Fruit fly (Drosophila melanogaster) whole organism, embryonic: Measurements from ENCODE around the gene lwr.

Experiments
- Atf-2 ChIP-seq: fragments of 200-800 bp; sonication (Bioruptor generic); optimal IDR thresholded peaks from 2 replicates; lab custom pipeline; 2016; ENCODE audit warnings: missing biosample characterization, missing genetic modification characterization
- Atf3 ChIP-seq: fragments of 200-800 bp; sonication (Bioruptor generic); optimal IDR thresholded peaks from 3 replicates; lab custom pipeline; 2016; ENCODE audit warnings: missing biosample characterization, missing genetic modification characterization
- CG12942 ChIP-seq: fragments of 200-800 bp; sonication (Bioruptor generic); optimal IDR thresholded peaks from 3 replicates; lab custom pipeline; 2016; ENCODE audit warnings: missing biosample characterization, missing genetic modification characterization
- CG13424 ChIP-seq: fragments of 200-800 bp; sonication (Bioruptor generic); optimal IDR thresholded peaks from 2 replicates; lab custom pipeline; 2019; ENCODE audit warnings: missing biosample characterization, mild to moderate bottlenecking, missing genetic modification characterization, moderate library complexity
- CG15011 ChIP-seq: fragments of 200-800 bp; sonication (Bioruptor generic); optimal IDR thresholded peaks from 3 replicates; lab custom pipeline; 2018; ENCODE audit warnings: missing biosample characterization, mild to moderate bottlenecking, missing genetic modification characterization
- CG16813 ChIP-seq: fragments of 200-800 bp; sonication (Bioruptor generic); IDR thresholded peaks from 3 replicates; pipeline ENCODE4 v1.3.6; 2022; ENCODE audit warnings: missing biosample characterization, missing genetic modification characterization; ENCODE audit not compliant: partially characterized antibody
- CG16815 ChIP-seq: fragments of 200-800 bp; sonication (Bioruptor generic); optimal IDR thresholded peaks from 3 replicates; lab custom pipeline; 2017; ENCODE audit warnings: missing biosample characterization, mild to moderate bottlenecking, missing genetic modification characterization
- CG17359 ChIP-seq: fragments of 200-800 bp; sonication (Bioruptor generic); optimal IDR thresholded peaks from 3 replicates; lab custom pipeline; 2018; ENCODE audit warnings: missing biosample characterization, mild to moderate bottlenecking, missing genetic modification characterization, moderate library complexity
- CG1792 ChIP-seq: fragments of 200-800 bp; sonication (Bioruptor generic); optimal IDR thresholded peaks from 2 replicates; lab custom pipeline; 2016; ENCODE audit warnings: missing biosample characterization, missing genetic modification characterization
- CG2202 ChIP-seq: fragments of 200-800 bp; sonication (Bioruptor generic); optimal IDR thresholded peaks from 2 replicates; lab custom pipeline; 2018; ENCODE audit warnings: missing biosample characterization, mild to moderate bottlenecking, missing genetic modification characterization
- CG2678 ChIP-seq: fragments of 200-800 bp; sonication (Bioruptor generic); optimal IDR thresholded peaks from 3 replicates; lab custom pipeline; 2019; ENCODE audit warnings: missing biosample characterization, mild to moderate bottlenecking, missing genetic modification characterization, moderate library complexity
- CG2712 ChIP-seq: fragments of 200-800 bp; optimal IDR thresholded peaks from 3 replicates; lab custom pipeline; 2019; ENCODE audit warnings: missing biosample characterization, mild to moderate bottlenecking, missing genetic modification characterization, moderate library complexity
- CG2875 ChIP-seq: fragments of 200-800 bp; sonication (Bioruptor generic); optimal IDR thresholded peaks from 2 replicates; lab custom pipeline; 2017; ENCODE audit warnings: missing biosample characterization, mild to moderate bottlenecking, missing genetic modification characterization, missing genetic modification reagents
- CG31388 ChIP-seq: fragments of 200-800 bp; sonication (Bioruptor generic); optimal IDR thresholded peaks from 2 replicates; lab custom pipeline; 2016; ENCODE audit warnings: missing biosample characterization, missing genetic modification characterization
- CG31441 ChIP-seq: fragments of 200-800 bp; sonication (Bioruptor generic); IDR thresholded peaks from 2 replicates; pipeline ENCODE4 v1.3.6; 2022; ENCODE audit warnings: missing biosample characterization, missing genetic modification characterization
- CG33213 ChIP-seq: fragments of 200-800 bp; sonication (Bioruptor generic); optimal IDR thresholded peaks from 3 replicates; lab custom pipeline; 2016; ENCODE audit warnings: missing biosample characterization, missing genetic modification characterization
- CG3407 ChIP-seq: fragments of 200-800 bp; sonication (Bioruptor generic); optimal IDR thresholded peaks from 2 replicates; lab custom pipeline; 2018; ENCODE audit warnings: missing biosample characterization, mild to moderate bottlenecking, missing genetic modification characterization
- CG5953 ChIP-seq: fragments of 200-800 bp; sonication (Bioruptor generic); IDR thresholded peaks from 2 replicates; pipeline ENCODE4 v1.3.6; 2022; ENCODE audit warnings: missing biosample characterization, missing genetic modification characterization
- CG7987 ChIP-seq: fragments of 200-800 bp; sonication (Bioruptor generic); optimal IDR thresholded peaks from 2 replicates; lab custom pipeline; 2018; ENCODE audit warnings: missing biosample characterization, mild to moderate bottlenecking, missing genetic modification characterization, moderate library complexity
- CG8924 ChIP-seq: fragments of 200-800 bp; optimal IDR thresholded peaks from 3 replicates; lab custom pipeline; 2019; ENCODE audit warnings: missing biosample characterization, mild to moderate bottlenecking, missing genetic modification characterization, moderate library complexity
- CkIIα-i1 ChIP-seq: fragments of 200-800 bp; sonication (Bioruptor generic); IDR thresholded peaks from 2 replicates; pipeline ENCODE4 v1.3.6; 2022; ENCODE audit warnings: missing biosample characterization, missing genetic modification characterization
- Dbx ChIP-seq: fragments of 200-800 bp; sonication (Bioruptor generic); IDR thresholded peaks from 3 replicates; pipeline ENCODE4 v1.3.6; 2022; ENCODE audit warnings: missing biosample characterization, missing genetic modification characterization
- Dip2 ChIP-seq: fragments of 200-800 bp; sonication (Bioruptor generic); IDR thresholded peaks from 2 replicates; pipeline ENCODE4 v1.3.6; 2022; ENCODE audit warnings: missing biosample characterization, missing genetic modification characterization
- Fer2 ChIP-seq: fragments of 200-800 bp; sonication (Bioruptor generic); optimal IDR thresholded peaks from 2 replicates; lab custom pipeline; 2018; ENCODE audit warnings: missing biosample characterization, mild to moderate bottlenecking, missing genetic modification characterization, moderate library complexity
- HLH3B ChIP-seq: fragments of 200-800 bp; sonication (Bioruptor generic); IDR thresholded peaks from 2 replicates; pipeline ENCODE4 v1.3.6; 2022; ENCODE audit warnings: missing biosample characterization, missing genetic modification characterization
- HLHmδ ChIP-seq: fragments of 200-800 bp; sonication (Bioruptor generic); optimal IDR thresholded peaks from 2 replicates; lab custom pipeline; 2018; ENCODE audit warnings: missing biosample characterization, mild to moderate bottlenecking, missing genetic modification characterization, moderate library complexity
- Rfx ChIP-seq: fragments of 200-800 bp; sonication (Bioruptor generic); IDR thresholded peaks from 2 replicates; pipeline ENCODE4 v1.3.6; 2022; ENCODE audit warnings: missing biosample characterization, missing genetic modification characterization
- Sry-β ChIP-seq: fragments of 200-800 bp; sonication (Bioruptor generic); optimal IDR thresholded peaks from 2 replicates; lab custom pipeline; 2018; ENCODE audit warnings: missing biosample characterization, mild to moderate bottlenecking, missing genetic modification characterization, moderate library complexity
- Tbp ChIP-seq: fragments of >200 bp; optimal IDR thresholded peaks from 2 replicates; lab custom pipeline; 2018; ENCODE audit warnings: missing biosample characterization, missing genetic modification characterization
- aop ChIP-seq: fragments of 200-800 bp; sonication (Bioruptor generic); IDR thresholded peaks from 2 replicates; pipeline ENCODE4 v1.3.6; 2022; ENCODE audit warnings: missing biosample characterization, missing genetic modification characterization
- ara ChIP-seq: fragments of 200-800 bp; sonication (Bioruptor generic); IDR thresholded peaks from 2 replicates; pipeline ENCODE4 v1.3.6; 2022; ENCODE audit warnings: missing biosample characterization, missing genetic modification characterization
- btn ChIP-seq: fragments of 200-800 bp; sonication (Bioruptor generic); optimal IDR thresholded peaks from 2 replicates; lab custom pipeline; 2016; ENCODE audit warnings: missing biosample characterization, missing genetic modification characterization
- cato ChIP-seq: fragments of 200-800 bp; sonication (Bioruptor generic); optimal IDR thresholded peaks from 2 replicates; lab custom pipeline; 2016; ENCODE audit warnings: missing biosample characterization, missing genetic modification characterization, borderline replicate concordance
- chn ChIP-seq: fragments of 200-800 bp; sonication (Bioruptor generic); optimal IDR thresholded peaks from 2 replicates; lab custom pipeline; 2016; ENCODE audit warnings: missing biosample characterization, missing genetic modification characterization
- ci ChIP-seq: fragments of 200-800 bp; sonication (Bioruptor generic); IDR thresholded peaks from 3 replicates; pipeline ENCODE4 v1.3.6; 2022; ENCODE audit warnings: missing biosample characterization, missing genetic modification characterization
- eyg ChIP-seq: fragments of 200-800 bp; sonication (Bioruptor generic); optimal IDR thresholded peaks from 3 replicates; lab custom pipeline; 2016; ENCODE audit warnings: missing biosample characterization, missing genetic modification characterization
- gt ChIP-seq: fragments of 200-800 bp; sonication (Bioruptor generic); IDR thresholded peaks from 2 replicates; pipeline ENCODE4 v1.3.6; 2022; ENCODE audit warnings: missing biosample characterization, missing genetic modification characterization
- kay ChIP-seq: fragments of 200-800 bp; sonication (Bioruptor generic); optimal IDR thresholded peaks from 2 replicates; lab custom pipeline; 2016; ENCODE audit warnings: missing biosample characterization, missing genetic modification characterization
- lilli ChIP-seq: fragments of 200-800 bp; sonication (Bioruptor generic); optimal IDR thresholded peaks from 3 replicates; lab custom pipeline; 2016; ENCODE audit warnings: missing biosample characterization, missing genetic modification characterization
- lola ChIP-seq, 3 experiments: fragments of >200 bp in 2 of 3; fragments of 200-800 bp in 1 of 3; sonication (Bioruptor generic) in 1 of 3; optimal IDR thresholded peaks; 2 replicates each; lab custom pipeline; 2017 to 2019; ENCODE audit warnings: missing biosample characterization in 3 of 3, missing genetic modification characterization in 3 of 3, mild to moderate bottlenecking in 1 of 3, moderate library complexity in 1 of 3
- mam ChIP-seq: fragments of 200-800 bp; sonication (Bioruptor generic); optimal IDR thresholded peaks from 3 replicates; lab custom pipeline; 2016; ENCODE audit warnings: missing biosample characterization, missing genetic modification characterization
- nerfin-1 ChIP-seq: fragments of 200-800 bp; sonication (Bioruptor generic); optimal IDR thresholded peaks from 3 replicates; lab custom pipeline; 2019; ENCODE audit warnings: missing biosample characterization, mild to moderate bottlenecking, missing genetic modification characterization, moderate library complexity
- org-1 ChIP-seq: fragments of 200-800 bp; sonication (Bioruptor generic); optimal IDR thresholded peaks from 2 replicates; lab custom pipeline; 2017; ENCODE audit warnings: missing biosample characterization, missing genetic modification characterization
- peb ChIP-seq: fragments of 200-800 bp; sonication (Bioruptor generic); IDR thresholded peaks from 2 replicates; pipeline ENCODE4 v1.3.6; 2022; ENCODE audit warnings: missing biosample characterization, missing genetic modification characterization
- ranshi ChIP-seq: fragments of 200-800 bp; sonication (Bioruptor generic); IDR thresholded peaks from 2 replicates; pipeline ENCODE4 v1.3.6; 2022; ENCODE audit warnings: missing biosample characterization, missing genetic modification characterization
- row ChIP-seq: fragments of 200-800 bp; sonication (Bioruptor generic); IDR thresholded peaks from 3 replicates; pipeline ENCODE4 v1.3.6; 2022; ENCODE audit warnings: missing biosample characterization, missing genetic modification characterization
- sc ChIP-seq, 3 experiments: fragments of >200 bp in 2 of 3; fragments of 200-800 bp in 1 of 3; sonication (Bioruptor generic) in 1 of 3; optimal IDR thresholded peaks; 2 replicates in 2 of 3; 3 replicates in 1 of 3; lab custom pipeline; 2017; ENCODE audit warnings: mild to moderate bottlenecking in 1 of 3, missing biosample characterization in 1 of 3, missing genetic modification characterization in 1 of 3, missing genetic modification reagents in 1 of 3
- sens ChIP-seq: fragments of 200-800 bp; sonication (Bioruptor generic); peaks from one replicate; lab custom pipeline; 2016; ENCODE audit warnings: missing biosample characterization, missing genetic modification characterization
- tna ChIP-seq: fragments of 200-800 bp; sonication (Bioruptor generic); IDR thresholded peaks from 2 replicates; pipeline ENCODE4 v1.3.6; 2022; ENCODE audit warnings: missing biosample characterization, missing genetic modification characterization; ENCODE audit not compliant: partially characterized antibody
- ttk ChIP-seq: fragments of 200-800 bp; sonication (Bioruptor generic); IDR thresholded peaks from 2 replicates; pipeline ENCODE4 v2.1.2; 2022; ENCODE audit warnings: missing biosample characterization, missing genetic modification characterization

The lwr gene

DNA sequence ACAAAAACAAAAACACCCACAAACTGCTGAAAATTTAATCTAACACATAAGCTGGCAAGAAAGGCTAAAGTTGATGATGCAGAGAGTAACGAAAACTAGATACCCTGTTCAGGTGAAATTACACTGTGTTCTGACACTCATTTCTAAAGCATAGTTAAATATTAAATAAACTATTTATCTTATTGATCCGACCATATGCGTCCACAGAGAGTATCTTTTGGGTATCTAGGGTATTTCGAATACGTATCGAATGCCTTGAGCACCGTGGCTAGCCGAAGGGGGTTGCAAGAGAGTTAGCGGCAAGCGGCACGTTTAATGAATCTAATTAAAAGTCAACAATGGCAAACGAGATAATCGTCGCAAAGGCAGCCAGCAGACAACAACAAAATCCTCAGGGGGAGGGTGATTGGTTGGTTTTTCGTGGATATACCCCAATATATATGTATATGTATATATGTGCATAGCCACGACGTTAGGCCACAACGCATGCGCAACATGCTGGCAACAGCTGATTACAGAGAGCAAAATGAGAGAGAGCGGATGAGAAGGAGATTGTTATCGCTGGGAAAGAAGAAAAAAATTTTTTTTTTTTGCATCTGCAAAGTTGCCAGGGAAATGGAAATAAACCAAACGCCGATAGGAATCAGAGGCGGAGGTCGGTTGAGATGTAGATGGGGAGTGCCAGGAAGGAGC, 20.3 kb downstream of the lwr start (continued):
- TF ChIP-seq ci (GFP tag; lab: Robert Waterston, UW): peak; percentile 90
- TF ChIP-seq peb (GFP tag; lab: Robert Waterston, UW): peak; percentile 65
- no peak for TF ChIP-seq sc (optimal IDR thresholded peaks at IDR 0.05; lab: Kevin White, UChicago)
- peak; percentile 73 for TF ChIP-seq sc (GFP tag; optimal IDR thresholded peaks at IDR 0.05; lab: Kevin White, UChicago)
- peak; percentile 79 for TF ChIP-seq HLH3B (GFP tag; lab: Robert Waterston, UW)
- TF ChIP-seq HLHmδ (GFP tag; lab: Kevin White, UChicago): no peak
- TF ChIP-seq eyg: no peak
- no peak for TF ChIP-seq btn (GFP tag; lab: Kevin White, UChicago)
- peak; percentile 85 for TF ChIP-seq CG17359 (tag; lab: Kevin White, UChicago)
- TF ChIP-seq ttk (GFP tag; lab: Robert Waterston, UW): peak; percentile 87
- TF ChIP-seq tna: no peak
- TF ChIP-seq Dip2 (GFP tag; lab: Robert Waterston, UW): no peak
- no peak for TF ChIP-seq CG33213 (GFP tag; lab: Kevin White, UChicago)
- peak; percentile 49 for TF ChIP-seq CG15011 (GFP tag; lab: Kevin White, UChicago)
- TF ChIP-seq CG2875 (GFP tag; lab: Kevin White, UChicago): peak; percentile 65
- TF ChIP-seq chn (GFP tag; lab: Kevin White, UChicago): peak; percentile 76
- peak; percentile 47 for TF ChIP-seq Rfx (GFP tag; lab: Robert Waterston, UW)
- peak; percentile 62 for TF ChIP-seq lilli (GFP tag; lab: Kevin White, UChicago)
- no peak for TF ChIP-seq Tbp
- no peak for TF ChIP-seq CG16813
- TF ChIP-seq gt (GFP tag; lab: Robert Waterston, UW): peak; percentile 43; the same call in 1 of the 2 replicates
- TF ChIP-seq CG3407 (GFP tag; lab: Kevin White, UChicago): peak; percentile 66
- TF ChIP-seq Atf-2 (GFP tag; lab: Kevin White, UChicago): peak; percentile 34
- peak; percentile 77 for TF ChIP-seq CG5953 (GFP tag; lab: Robert Waterston, UW)
- TF ChIP-seq mam (GFP tag; lab: Kevin White, UChicago): peak; percentile 26
- no peak for TF ChIP-seq Sry-β (GFP tag; lab: Kevin White, UChicago)
- peak; percentile 56 for TF ChIP-seq CG13424 (tag; lab: Kevin White, UChicago)
- no peak for TF ChIP-seq CG1792 (GFP tag; lab: Kevin White, UChicago)
- peak in 1 of 3 experiments; percentile 70 for TF ChIP-seq lola (GFP tag; optimal IDR thresholded peaks at IDR 0.05; lab: Kevin White, UChicago)
- TF ChIP-seq ranshi: peak; percentile 76
- TF ChIP-seq cato (GFP tag; lab: Kevin White, UChicago): peak; percentile 41
- TF ChIP-seq aop (GFP tag; lab: Robert Waterston, UW): no peak
- TF ChIP-seq CG2678 (tag; lab: Kevin White, UChicago): peak; percentile 87
- TF ChIP-seq kay (GFP tag; lab: Kevin White, UChicago): peak; percentile 64
- peak; percentile 96 for TF ChIP-seq sens (GFP tag; lab: Kevin White, UChicago)
- peak; percentile 93 for TF ChIP-seq CG2712 (tag; lab: Kevin White, UChicago)
- no peak for TF ChIP-seq CkIIα-i1 (GFP tag; lab: Robert Waterston, UW)
- no peak for TF ChIP-seq Fer2
- TF ChIP-seq CG31441: peak; percentile 79
- peak; percentile 91 for TF ChIP-seq ara
- TF ChIP-seq org-1: peak; percentile 48
- peak; percentile 60 for TF ChIP-seq CG12942 (GFP tag; lab: Kevin White, UChicago)
- TF ChIP-seq CG2202 (tag; lab: Kevin White, UChicago): peak; percentile 63
- peak; percentile 60 for TF ChIP-seq CG7987 (GFP tag; lab: Kevin White, UChicago)
- no peak for TF ChIP-seq CG31388
- TF ChIP-seq CG16815 (GFP tag; lab: Kevin White, UChicago): peak; percentile 81
- TF ChIP-seq row: peak; percentile 92
- TF ChIP-seq Dbx (GFP tag; lab: Robert Waterston, UW): no peak
- TF ChIP-seq CG8924 (tag; lab: Kevin White, UChicago): peak; percentile 75
- TF ChIP-seq Atf3: peak; percentile 39
- TF ChIP-seq nerfin-1 (tag; lab: Kevin White, UChicago): peak; percentile 65
